Worm (Caenorhabditis elegans): Measurements from ENCODE around the gene ZK742.7.

Gene ZK742.7

ce11 chrV:7803563-7803962 is 5.4 kb downstream of the ZK742.7 start:
- TF ChIP-seq cnd-1 (tag; optimal IDR thresholded peaks at IDR 0.05) (no peak), nhr-28 (tag; optimal IDR thresholded peaks at IDR 0.05) (no peak)

- TF ChIP-seq sem-2 (GFP tag; optimal IDR thresholded peaks at IDR 0.05) (no peak), drap-1 (GFP tag; optimal IDR thresholded peaks at IDR 0.05) (no peak), pha-4 (tag; optimal IDR thresholded peaks at IDR 0.05) (no peak), lin-32 (GFP tag; optimal IDR thresholded peaks at IDR 0.05) (no peak), nhr-237 (tag; optimal IDR thresholded peaks at IDR 0.05) (no peak), lsy-2 (tag; optimal IDR thresholded peaks at IDR 0.05) (peak; percentile 23), cnd-1 (tag; optimal IDR thresholded peaks at IDR 0.05) (no peak), mep-1 (tag; optimal IDR thresholded peaks at IDR 0.05) (peak; percentile 14), flh-1 (GFP tag; optimal IDR thresholded peaks at IDR 0.05) (no peak), unc-62 (GFP tag; optimal IDR thresholded peaks at IDR 0.05) (no peak), nhr-12 (tag; optimal IDR thresholded peaks at IDR 0.05) (no peak), mls-2 (tag; optimal IDR thresholded peaks at IDR 0.05) (no peak), zip-8 (tag; optimal IDR thresholded peaks at IDR 0.05) (no peak), hlh-1 (tag; optimal IDR thresholded peaks at IDR 0.05) (peak; percentile 62), ceh-83 (GFP tag; optimal IDR thresholded peaks at IDR 0.05) (no peak)
These were observed 6.1 kb downstream of the ZK742.7 start, which contains the start of gene uvs-1 for ce11 chrV:7804064-7804800. TSS of gene uvs-1 (minus strand) at chrV:7804208.

- no peak for TF ChIP-seq pha-4 (tag; optimal IDR thresholded peaks at IDR 0.05)
- no peak for TF ChIP-seq nhr-2 (tag; optimal IDR thresholded peaks at IDR 0.05)
- TF ChIP-seq zip-8 (tag; optimal IDR thresholded peaks at IDR 0.05): no peak
- TF ChIP-seq mab-5 (tag; optimal IDR thresholded peaks at IDR 0.05): no peak
- TF ChIP-seq nhr-237 (tag; optimal IDR thresholded peaks at IDR 0.05): no peak
- no peak for TF ChIP-seq cnd-1 (tag; optimal IDR thresholded peaks at IDR 0.05)
- TF ChIP-seq flh-1 (GFP tag; optimal IDR thresholded peaks at IDR 0.05): no peak
These were observed 6.6 kb downstream of the ZK742.7 start, which contains the start of gene xpo-1 for ce11 chrV:7804801-7805163. TSS of gene xpo-1 (plus strand) at chrV:7805064.

- no peak for TF ChIP-seq snpc-4 (tag; optimal IDR thresholded peaks at IDR 0.05)
- TF ChIP-seq flh-1 (GFP tag; optimal IDR thresholded peaks at IDR 0.05): no peak
- no peak for TF ChIP-seq elt-1 (tag; optimal IDR thresholded peaks at IDR 0.05; ENCODE audit: borderline replicate concordance, insufficient read depth)
- no peak for TF ChIP-seq unc-62 (GFP tag; optimal IDR thresholded peaks at IDR 0.05)
- no peak for TF ChIP-seq hlh-1 (tag; optimal IDR thresholded peaks at IDR 0.05)
- TF ChIP-seq nhr-28 (tag; optimal IDR thresholded peaks at IDR 0.05): no peak
- no peak for TF ChIP-seq drap-1 (GFP tag; optimal IDR thresholded peaks at IDR 0.05)
- TF ChIP-seq blmp-1 (tag; optimal IDR thresholded peaks at IDR 0.05): no peak
- no peak for TF ChIP-seq ham-2 (GFP tag; optimal IDR thresholded peaks at IDR 0.05)
- no peak for TF ChIP-seq elt-3 (tag; optimal IDR thresholded peaks at IDR 0.05)
- no peak for TF ChIP-seq sptf-1 (tag; optimal IDR thresholded peaks at IDR 0.05)
- no peak for TF ChIP-seq cnd-1 (tag; optimal IDR thresholded peaks at IDR 0.05)
- no peak for TF ChIP-seq lsy-2 (tag; optimal IDR thresholded peaks at IDR 0.05)
- TF ChIP-seq mab-5 (tag; optimal IDR thresholded peaks at IDR 0.05): no peak
These were observed 8.4 kb downstream of the ZK742.7 start for ce11 chrV:7806629-7807028.

- no peak for TF ChIP-seq mls-2 (tag; optimal IDR thresholded peaks at IDR 0.05)
- TF ChIP-seq ceh-83 (GFP tag; optimal IDR thresholded peaks at IDR 0.05): no peak
- no peak for TF ChIP-seq nhr-76 (tag; optimal IDR thresholded peaks at IDR 0.05)
- TF ChIP-seq lin-13 (tag; optimal IDR thresholded peaks at IDR 0.05): no peak
- no peak for TF ChIP-seq ztf-11 (tag; optimal IDR thresholded peaks at IDR 0.05)
- no peak for TF ChIP-seq bed-3 (GFP tag; optimal IDR thresholded peaks at IDR 0.05)
- no peak for TF ChIP-seq ceh-39 (tag; optimal IDR thresholded peaks at IDR 0.05)
- no peak for TF ChIP-seq sem-2 (GFP tag; optimal IDR thresholded peaks at IDR 0.05)
- TF ChIP-seq unc-39 (tag; optimal IDR thresholded peaks at IDR 0.05): no peak
- TF ChIP-seq snpc-4 (tag; optimal IDR thresholded peaks at IDR 0.05): no peak
- no peak for TF ChIP-seq blmp-1 (tag; optimal IDR thresholded peaks at IDR 0.05)
- no peak for TF ChIP-seq nhr-12 (tag; optimal IDR thresholded peaks at IDR 0.05)
- no peak for TF ChIP-seq drap-1 (GFP tag; optimal IDR thresholded peaks at IDR 0.05)
- no peak for TF ChIP-seq nhr-2 (tag; optimal IDR thresholded peaks at IDR 0.05)
- no peak for TF ChIP-seq hlh-1 (tag; optimal IDR thresholded peaks at IDR 0.05)
- TF ChIP-seq lsy-2 (tag; optimal IDR thresholded peaks at IDR 0.05): no peak
- no peak for TF ChIP-seq nhr-28 (tag; optimal IDR thresholded peaks at IDR 0.05)
- no peak for TF ChIP-seq unc-120 (tag; optimal IDR thresholded peaks at IDR 0.05; ENCODE audit: poor library complexity, severe bottlenecking)
- no peak for TF ChIP-seq mep-1 (tag; optimal IDR thresholded peaks at IDR 0.05)
- no peak for TF ChIP-seq tbx-8 (GFP tag; optimal IDR thresholded peaks at IDR 0.05)
These were observed 10.3 kb downstream of the ZK742.7 start for ce11 chrV:7808444-7808843.
